Worm (Caenorhabditis elegans): ENCODE measurements around the gene hcp-3.

The hcp-3 gene

ce11 chrIII:9629855-9630254 is 13.6 kb upstream of the hcp-3 start, which contains the start of gene rpac-19 (continued):
- TF ChIP-seq dmd-8 (GFP tag; IDR thresholded peaks at IDR 0.05) (no peak), F10B5.3 (tag; optimal IDR thresholded peaks at IDR 0.05) (peak; percentile 64), sdz-12 (GFP tag; optimal IDR thresholded peaks at IDR 0.05) (peak; percentile 64), dmd-6 (GFP tag; IDR thresholded peaks at IDR 0.05) (peak; percentile 60), mdl-1 (tag; optimal IDR thresholded peaks at IDR 0.05) (peak in 1 of 2 experiments; percentile 33), unc-62 (GFP tag; optimal IDR thresholded peaks at IDR 0.05 in 1 of 2) (no peak), unc-62 (tag; optimal IDR thresholded peaks at IDR 0.05) (no peak), spr-3 (GFP tag; optimal IDR thresholded peaks at IDR 0.05) (no peak), unc-130 (GFP tag; optimal IDR thresholded peaks at IDR 0.05) (peak; percentile 61), Y105C5A.15 (GFP tag; IDR thresholded peaks at IDR 0.05) (0 out of 2 replicates have a peak, but pooled peaks have one; percentile 56), ceh-32 (tag; optimal IDR thresholded peaks at IDR 0.05; ENCODE audit: poor library complexity) (no peak), attf-4 (tag; optimal IDR thresholded peaks at IDR 0.05) (no peak), Y48G9A.11 (GFP tag; IDR thresholded peaks at IDR 0.05) (0 out of 2 replicates have a peak, but pooled peaks have one; percentile 24), ceh-44 (GFP tag; IDR thresholded peaks at IDR 0.05) (no peak), zip-11 (GFP tag; IDR thresholded peaks at IDR 0.05) (no peak), hlh-30 (tag; optimal IDR thresholded peaks at IDR 0.05; ENCODE audit: insufficient read depth) (peak; percentile 83), zag-1 (tag; optimal IDR thresholded peaks at IDR 0.05) (no peak), jun-1 (tag; optimal IDR thresholded peaks at IDR 0.05) (peak; percentile 27), tra-1 (GFP tag; IDR thresholded peaks at IDR 0.05) (no peak), fos-1 (tag; optimal IDR thresholded peaks at IDR 0.05) (no peak), unc-39 (tag; optimal IDR thresholded peaks at IDR 0.05) (no peak), hif-1 (tag; optimal IDR thresholded peaks at IDR 0.05) (peak in 1 of 2 experiments; percentile 74), ceh-28 (tag; optimal IDR thresholded peaks at IDR 0.05) (no peak), ZK546.5 (tag; optimal IDR thresholded peaks at IDR 0.05) (no peak), ztf-7 (tag; optimal IDR thresholded peaks at IDR 0.05) (peak; percentile 60), set-16 (GFP tag; IDR thresholded peaks at IDR 0.05) (no peak), lsy-2 (tag; optimal IDR thresholded peaks at IDR 0.05) (peak in 1 of 2 experiments; percentile 84), aha-1 (tag) (peak; percentile 72), zfp-2 (tag; optimal IDR thresholded peaks at IDR 0.05) (peak; percentile 37), nhr-111 (GFP tag; optimal IDR thresholded peaks at IDR 0.05) (no peak), gei-8 (GFP tag; optimal IDR thresholded peaks at IDR 0.05) (no peak), duxl-1 (tag; optimal IDR thresholded peaks at IDR 0.05; ENCODE audit: poor library complexity) (peak; percentile 77), T20F7.1 (GFP tag; optimal IDR thresholded peaks at IDR 0.05) (peak; percentile 70), nhr-48 (tag; optimal IDR thresholded peaks at IDR 0.05) (peak; percentile 65), lin-29 (GFP tag; IDR thresholded peaks at IDR 0.05) (0 out of 2 replicates have a peak, but pooled peaks have one; percentile 65), ama-1 (optimal IDR thresholded peaks at IDR 0.05) (peak; percentile 83), madf-9 (GFP tag; conservative IDR thresholded peaks at IDR 0.05) (no peak), F37D6.2 (tag; optimal IDR thresholded peaks at IDR 0.05) (peak; percentile 14), mes-2 (tag; optimal IDR thresholded peaks at IDR 0.05; ENCODE audit: poor library complexity, severe bottlenecking) (peak; percentile 91), hmg-1.1 (GFP tag; IDR thresholded peaks at IDR 0.05) (peak; percentile 56), nhr-41 (GFP tag; IDR thresholded peaks at IDR 0.05) (no peak; the same call in 1 of the 2 replicates), dve-1 (tag; optimal IDR thresholded peaks at IDR 0.05; ENCODE audit: insufficient read depth) (peak; percentile 96), dmd-9 (GFP tag; IDR thresholded peaks at IDR 0.05) (no peak), spr-1 (tag; optimal IDR thresholded peaks at IDR 0.05) (peak; percentile 80), lin-39 (tag; optimal IDR thresholded peaks at IDR 0.05) (no peak), saeg-2 (GFP tag; IDR thresholded peaks at IDR 0.05) (0 out of 2 replicates have a peak, but pooled peaks have one; percentile 8), lir-3 (tag; optimal IDR thresholded peaks at IDR 0.05) (no peak), ztf-11 (tag; optimal IDR thresholded peaks at IDR 0.05) (no peak), nhr-42 (GFP tag; IDR thresholded peaks at IDR 0.05) (peak; percentile 38; the same call in 1 of the 2 replicates), daf-12 (tag; optimal IDR thresholded peaks at IDR 0.05) (no peak), daf-19 (GFP tag; conservative IDR thresholded peaks at IDR 0.05) (peak; percentile 45)
